Worm (Caenorhabditis elegans) whole organism, midembryonic: ENCODE data around the gene C27D8.3.

ENCODE experiments used
- T22C8.4 ChIP-seq: fragments of 200-800 bp; sonication (Bioruptor generic); IDR thresholded peaks from 2 replicates; pipeline ENCODE4 v1.3.6; 2022; ENCODE audit warnings: missing genetic modification characterization, missing compliant biosample characterization
- klf-2 ChIP-seq: fragments of 200-800 bp; sonication (Bioruptor generic); conservative IDR thresholded peaks from 2 replicates; pipeline ENCODE4 v1.3.6; 2022; ENCODE audit warnings: missing genetic modification reagents, missing genetic modification characterization, missing compliant biosample characterization
- med-1 ChIP-seq: sonication (generic microtip); optimal IDR thresholded peaks from 2 replicates; lab custom pipeline; 2017; ENCODE audit warnings: missing genetic modification characterization, mild to moderate bottlenecking, missing compliant biosample characterization, antibody characterized with exemption, missing genetic modification reagents; ENCODE audit not compliant: insufficient read depth
- ref-1 ChIP-seq: fragments of 200-800 bp; sonication (Bioruptor generic); conservative IDR thresholded peaks from 2 replicates; pipeline ENCODE4 v1.3.6; 2022; ENCODE audit warnings: missing genetic modification reagents, missing genetic modification characterization, missing compliant biosample characterization
- ztf-29 ChIP-seq: fragments of 200-800 bp; sonication (Bioruptor generic); IDR thresholded peaks from 2 replicates; pipeline ENCODE4 v1.3.6; 2022; ENCODE audit warnings: missing genetic modification reagents, missing genetic modification characterization, missing compliant biosample characterization

- TF ChIP-seq ref-1 (GFP tag; lab: Robert Waterston, UW) = no peak
- no peak for TF ChIP-seq T22C8.4 (GFP tag; lab: Robert Waterston, UW)
- no peak for TF ChIP-seq med-1 (GFP tag; lab: Kevin White, UChicago)
- no peak for TF ChIP-seq ztf-29 (GFP tag; lab: Robert Waterston, UW)
- no peak for TF ChIP-seq klf-2 (GFP tag; lab: Robert Waterston, UW)
These were observed 11.3 kb downstream of the C27D8.3 start for ce11 chrIV:12700204-12700603.
